Fruit fly (Drosophila melanogaster): ENCODE measurements around the gene kmr.

Gene kmr

dm6 chr3R:13799567-13800429 is 84.8 kb downstream of the kmr start (continued):
- TF ChIP-seq Six4 (GFP tag; optimal IDR thresholded peaks at IDR 0.05) = peak; percentile 23
- 0 out of 3 replicates have a peak, but pooled peaks have one; percentile 17 for TF ChIP-seq dysf (GFP tag; IDR thresholded peaks at IDR 0.05)
- peak; percentile 29; the same call in 1 of the 2 replicates for TF ChIP-seq slbo (GFP tag; IDR thresholded peaks at IDR 0.05)
- peak; percentile 72 for TF ChIP-seq CG10979 (tag; optimal IDR thresholded peaks at IDR 0.05)
- peak; percentile 80 for TF ChIP-seq CG15696 (tag; optimal IDR thresholded peaks at IDR 0.05)
- TF ChIP-seq dmrt99B (tag; optimal IDR thresholded peaks at IDR 0.05) = peak; percentile 49
- peak; percentile 23; the same call in 1 of the 2 replicates for TF ChIP-seq vvl (GFP tag; IDR thresholded peaks at IDR 0.05)
- TF ChIP-seq D (optimal IDR thresholded peaks at IDR 0.05) = no peak
- peak; percentile 48 for TF ChIP-seq D (GFP tag; optimal IDR thresholded peaks at IDR 0.05)
- TF ChIP-seq Hr3 (GFP tag; optimal IDR thresholded peaks at IDR 0.05) = peak; percentile 19
- peak; percentile 28 for TF ChIP-seq PHDP (tag; optimal IDR thresholded peaks at IDR 0.05)
- TF ChIP-seq her (GFP tag; optimal IDR thresholded peaks at IDR 0.05) = no peak
- peak; percentile 63 for TF ChIP-seq row (GFP tag; IDR thresholded peaks at IDR 0.05)
- TF ChIP-seq CG11504 (tag; optimal IDR thresholded peaks at IDR 0.05) = peak; percentile 64
- peak; percentile 19 for TF ChIP-seq pros (GFP tag; optimal IDR thresholded peaks at IDR 0.05)
- TF ChIP-seq otp (GFP tag; IDR thresholded peaks at IDR 0.05) = no peak
- peak; percentile 62 for TF ChIP-seq CG17829 (tag; optimal IDR thresholded peaks at IDR 0.05)
- peak; percentile 41 for TF ChIP-seq CG15269 (tag; optimal IDR thresholded peaks at IDR 0.05)
- peak; percentile 54 for TF ChIP-seq phol (tag; optimal IDR thresholded peaks at IDR 0.05)
- TF ChIP-seq CG7271 (tag; optimal IDR thresholded peaks at IDR 0.05) = peak; percentile 12
- peak; percentile 62 for TF ChIP-seq zen (tag; optimal IDR thresholded peaks at IDR 0.05)
- peak; percentile 31 for TF ChIP-seq org-1 (GFP tag; optimal IDR thresholded peaks at IDR 0.05)
- no peak for TF ChIP-seq mld (GFP tag; IDR thresholded peaks at IDR 0.05; ENCODE audit: partially characterized antibody)
- peak; percentile 50 for TF ChIP-seq CG13424 (tag; optimal IDR thresholded peaks at IDR 0.05)
- peak; percentile 34 for TF ChIP-seq fd96Cb (tag; optimal IDR thresholded peaks at IDR 0.05)
- TF ChIP-seq BtbVII (GFP tag; optimal IDR thresholded peaks at IDR 0.05) = peak; percentile 22
- peak; percentile 18 for TF ChIP-seq CG18619 (GFP tag; optimal IDR thresholded peaks at IDR 0.05)
- TF ChIP-seq CG31441 (GFP tag; IDR thresholded peaks at IDR 0.05) = peak; percentile 66
- peak; percentile 77 for TF ChIP-seq gem (tag; optimal IDR thresholded peaks at IDR 0.05)
- no peak for TF ChIP-seq wdn (GFP tag; IDR thresholded peaks at IDR 0.05)
- TF ChIP-seq sqz (GFP tag; optimal IDR thresholded peaks at IDR 0.05) = peak; percentile 76
- peak; percentile 64 for TF ChIP-seq CG14710 (tag; optimal IDR thresholded peaks at IDR 0.05)
- TF ChIP-seq CG17361 (GFP tag; IDR thresholded peaks at IDR 0.05) = peak; percentile 51; the same call in 2 of the 3 replicates
- TF ChIP-seq gsb-n (tag; optimal IDR thresholded peaks at IDR 0.05) = peak; percentile 62
- TF ChIP-seq CG30403 (GFP tag; optimal IDR thresholded peaks at IDR 0.05) = peak; percentile 35
- peak; percentile 22 for TF ChIP-seq HHEX (GFP tag; optimal IDR thresholded peaks at IDR 0.05)
- no peak for TF ChIP-seq BEAF-32 (GFP tag; optimal IDR thresholded peaks at IDR 0.05)
- TF ChIP-seq CoRest (tag; optimal IDR thresholded peaks at IDR 0.05) = peak; percentile 58
- peak; percentile 42 for TF ChIP-seq CG18599 (GFP tag; optimal IDR thresholded peaks at IDR 0.05)
- TF ChIP-seq unpg (GFP tag; optimal IDR thresholded peaks at IDR 0.05) = peak; percentile 60
- no peak for TF ChIP-seq Doc3 (GFP tag; IDR thresholded peaks at IDR 0.05; ENCODE audit: partially characterized antibody)
